Worm (Caenorhabditis elegans) whole organism, midembryonic: ENCODE results near the gene F45F2.11.

Experiments used
- T22C8.4 ChIP-seq: fragments of 200-800 bp; sonication (Bioruptor generic); IDR thresholded peaks from 2 replicates; pipeline ENCODE4 v1.3.6; 2022; ENCODE audit warnings: missing genetic modification characterization, missing compliant biosample characterization
- cog-1 ChIP-seq: sonication (generic microtip); optimal IDR thresholded peaks from 2 replicates; lab custom pipeline; 2016; ENCODE audit warnings: missing genetic modification characterization, missing compliant biosample characterization
- flt-1 ChIP-seq: fragments of 200-800 bp; sonication (Bioruptor generic); IDR thresholded peaks from 2 replicates; pipeline ENCODE4 v1.3.6; 2022; ENCODE audit warnings: missing genetic modification characterization, missing compliant biosample characterization
- klf-2 ChIP-seq: fragments of 200-800 bp; sonication (Bioruptor generic); conservative IDR thresholded peaks from 2 replicates; pipeline ENCODE4 v1.3.6; 2022; ENCODE audit warnings: missing genetic modification reagents, missing genetic modification characterization, missing compliant biosample characterization
- med-1 ChIP-seq: sonication (generic microtip); optimal IDR thresholded peaks from 2 replicates; lab custom pipeline; 2017; ENCODE audit warnings: missing genetic modification characterization, mild to moderate bottlenecking, missing compliant biosample characterization, antibody characterized with exemption, missing genetic modification reagents; ENCODE audit not compliant: insufficient read depth
- ref-1 ChIP-seq: fragments of 200-800 bp; sonication (Bioruptor generic); conservative IDR thresholded peaks from 2 replicates; pipeline ENCODE4 v1.3.6; 2022; ENCODE audit warnings: missing genetic modification reagents, missing genetic modification characterization, missing compliant biosample characterization
- tab-1 ChIP-seq: fragments of 200-800 bp; sonication (Bioruptor generic); IDR thresholded peaks from 2 replicates; pipeline ENCODE4 v1.3.6; 2022; ENCODE audit warnings: missing genetic modification characterization, missing compliant biosample characterization
- ztf-23 ChIP-seq: fragments of 200-800 bp; sonication (Bioruptor generic); IDR thresholded peaks from 2 replicates; pipeline ENCODE4 v1.3.6; 2022; ENCODE audit warnings: missing genetic modification reagents, missing genetic modification characterization, missing compliant biosample characterization
- ztf-29 ChIP-seq: fragments of 200-800 bp; sonication (Bioruptor generic); IDR thresholded peaks from 2 replicates; pipeline ENCODE4 v1.3.6; 2022; ENCODE audit warnings: missing genetic modification reagents, missing genetic modification characterization, missing compliant biosample characterization

The F45F2.11 gene

DNA sequence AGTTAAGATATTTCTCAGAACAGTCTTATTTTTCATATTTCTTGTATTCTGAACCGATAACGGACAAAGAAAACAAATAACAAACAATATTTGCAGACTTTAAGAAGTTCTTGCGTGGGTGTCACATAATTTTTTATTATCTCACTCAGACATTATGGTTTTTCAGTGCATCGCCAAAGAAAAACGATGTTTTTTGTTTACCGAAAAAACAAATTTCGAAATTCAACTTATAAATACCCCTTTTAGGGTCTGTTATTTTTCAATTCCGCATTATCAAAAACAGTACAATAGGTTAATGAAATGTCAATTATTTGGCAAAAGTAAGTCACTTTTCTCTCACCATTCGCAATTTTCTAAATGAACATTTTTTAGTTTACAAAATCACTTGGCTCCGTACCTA, 16.3 kb upstream of the F45F2.11 start, which contains the start of gene otpl-4:
Gene otpl-4, plus strand, starts transcription at position 301 of the 400 bp plus-strand sequence.
- TF ChIP-seq ref-1 (GFP tag; lab: Robert Waterston, UW) (no peak), flt-1 (GFP tag; lab: Robert Waterston, UW) (no peak), ztf-23 (GFP tag; lab: Robert Waterston, UW) (no peak), klf-2 (GFP tag; lab: Robert Waterston, UW) (no peak), ztf-29 (GFP tag; lab: Robert Waterston, UW) (no peak), cog-1 (tag; lab: Kevin White, UChicago) (no peak), med-1 (no peak), tab-1 (GFP tag; lab: Robert Waterston, UW) (no peak), T22C8.4 (GFP tag; lab: Robert Waterston, UW) (no peak)

DNA sequence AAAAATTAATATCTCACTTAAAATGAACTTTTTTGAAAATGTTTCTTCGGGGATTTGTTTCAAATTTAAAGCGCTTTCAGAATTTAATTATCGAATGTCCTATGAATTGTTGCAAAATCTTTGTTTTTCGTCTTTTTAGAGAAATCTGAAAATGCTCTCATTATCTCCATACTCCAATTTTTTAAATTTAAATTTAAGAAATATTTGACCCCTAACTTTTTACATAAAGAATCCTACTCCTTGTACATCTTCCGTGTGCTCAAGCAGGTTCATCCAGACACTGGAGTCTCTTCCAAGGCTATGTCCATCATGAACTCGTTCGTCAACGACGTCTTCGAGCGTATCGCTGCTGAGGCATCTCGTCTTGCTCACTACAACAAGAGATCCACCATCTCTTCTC, 15.5 kb upstream of the F45F2.11 start, which contains the start of gene his-39:
Gene his-39, plus strand, starts transcription at position 301 of the 400 bp plus-strand sequence.
- TF ChIP-seq tab-1 (GFP tag; lab: Robert Waterston, UW) = no peak
- TF ChIP-seq ztf-23 (GFP tag; lab: Robert Waterston, UW) = no peak
- TF ChIP-seq med-1 = no peak
- no peak for TF ChIP-seq T22C8.4 (GFP tag; lab: Robert Waterston, UW)
- TF ChIP-seq klf-2 (GFP tag; lab: Robert Waterston, UW) = no peak
- TF ChIP-seq ref-1 (GFP tag; lab: Robert Waterston, UW) = no peak
- TF ChIP-seq flt-1 (GFP tag; lab: Robert Waterston, UW) = no peak
- no peak for TF ChIP-seq ztf-29 (GFP tag; lab: Robert Waterston, UW)
- TF ChIP-seq cog-1 (tag; lab: Kevin White, UChicago) = no peak

DNA sequence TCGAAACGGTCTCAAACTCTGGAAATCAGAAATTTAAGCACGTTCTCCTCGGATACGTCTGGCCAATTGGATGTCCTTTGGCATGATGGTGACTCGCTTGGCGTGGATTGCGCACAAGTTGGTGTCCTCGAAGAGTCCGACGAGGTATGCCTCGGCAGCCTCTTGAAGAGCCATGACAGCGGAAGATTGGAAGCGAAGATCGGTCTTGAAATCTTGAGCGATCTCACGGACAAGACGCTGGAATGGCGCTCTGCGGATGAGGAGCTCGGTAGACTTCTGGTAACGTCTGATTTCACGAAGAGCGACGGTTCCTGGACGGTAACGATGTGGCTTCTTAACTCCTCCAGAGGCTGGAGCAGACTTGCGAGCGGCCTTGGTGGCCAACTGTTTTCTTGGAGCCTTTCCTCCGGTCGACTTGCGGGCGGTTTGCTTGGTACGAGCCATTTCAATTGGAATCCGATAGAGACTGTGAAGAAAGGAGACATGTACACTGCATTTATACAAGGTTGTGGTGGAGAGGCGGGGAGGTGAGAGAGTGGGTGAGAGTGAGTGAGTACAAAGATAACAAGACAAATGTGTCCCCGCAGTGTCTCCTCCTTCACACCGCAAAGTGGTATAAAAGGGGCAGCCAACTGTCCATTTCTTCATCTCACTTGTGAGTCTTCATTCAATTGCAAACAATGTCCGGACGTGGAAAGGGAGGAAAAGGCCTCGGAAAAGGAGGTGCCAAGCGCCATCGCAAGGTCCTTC, 14.0 kb upstream of the F45F2.11 start, which contains the start of the genes his-6 and his-5:
Gene his-6, minus strand, starts transcription at position 444 of the 750 bp plus-strand sequence.
Gene his-5, plus strand, starts transcription at position 681 of the 750 bp plus-strand sequence.
- TF ChIP-seq ztf-29 (GFP tag; lab: Robert Waterston, UW) (peak; percentile 31; the same call in 1 of the 2 replicates), klf-2 (GFP tag; lab: Robert Waterston, UW) (0 out of 2 replicates have a peak, but pooled peaks have one; percentile 29), ztf-23 (GFP tag; lab: Robert Waterston, UW) (peak; percentile 73; the same call in 1 of the 2 replicates), flt-1 (GFP tag; lab: Robert Waterston, UW) (peak; percentile 72), cog-1 (tag; lab: Kevin White, UChicago) (peak; percentile 2)

- no peak for TF ChIP-seq cog-1 (tag; lab: Kevin White, UChicago)
Observed at ce11 chrV:8533916-8534315, 13.2 kb upstream of the F45F2.11 start.

ce11 chrV:8533067-8533466, 12.4 kb upstream of the F45F2.11 start, which contains the start of the genes his-8 and his-7:
TSS of gene his-8 (minus strand) at chrV:8533086.
TSS of gene his-7 (plus strand) at chrV:8533379.
- TF ChIP-seq flt-1 (GFP tag; lab: Robert Waterston, UW) = peak; percentile 77

ce11 chrV:8529219-8529618, 8.5 kb upstream of the F45F2.11 start, which contains the start of gene otpl-5:
TSS of gene otpl-5 (plus strand) at chrV:8529519.
- no peak for TF ChIP-seq klf-2 (GFP tag; lab: Robert Waterston, UW)
- TF ChIP-seq ztf-29 (GFP tag; lab: Robert Waterston, UW) = no peak
- no peak for TF ChIP-seq flt-1 (GFP tag; lab: Robert Waterston, UW)
- no peak for TF ChIP-seq cog-1 (tag; lab: Kevin White, UChicago)
- no peak for TF ChIP-seq ztf-23 (GFP tag; lab: Robert Waterston, UW)
- no peak for TF ChIP-seq ref-1 (GFP tag; lab: Robert Waterston, UW)
- TF ChIP-seq med-1 = no peak
- TF ChIP-seq T22C8.4 (GFP tag; lab: Robert Waterston, UW) = no peak
- TF ChIP-seq tab-1 (GFP tag; lab: Robert Waterston, UW) = no peak

- TF ChIP-seq T22C8.4 (GFP tag; lab: Robert Waterston, UW) (no peak), flt-1 (GFP tag; lab: Robert Waterston, UW) (no peak), ref-1 (GFP tag; lab: Robert Waterston, UW) (no peak), tab-1 (GFP tag; lab: Robert Waterston, UW) (no peak), klf-2 (GFP tag; lab: Robert Waterston, UW) (no peak), ztf-29 (GFP tag; lab: Robert Waterston, UW) (no peak), ztf-23 (GFP tag; lab: Robert Waterston, UW) (no peak), med-1 (no peak), cog-1 (tag; lab: Kevin White, UChicago) (no peak)
Observed at ce11 chrV:8525774-8526173, 5.1 kb upstream of the F45F2.11 start, which contains the start of gene otpl-6. TSS of gene otpl-6 (plus strand) at chrV:8526074.

- TF ChIP-seq med-1 = no peak
- TF ChIP-seq flt-1 (GFP tag; lab: Robert Waterston, UW) = no peak
- TF ChIP-seq klf-2 (GFP tag; lab: Robert Waterston, UW) = no peak
- TF ChIP-seq cog-1 (tag; lab: Kevin White, UChicago) = no peak
- TF ChIP-seq T22C8.4 (GFP tag; lab: Robert Waterston, UW) = no peak
- TF ChIP-seq ztf-23 (GFP tag; lab: Robert Waterston, UW) = no peak
- no peak for TF ChIP-seq ref-1 (GFP tag; lab: Robert Waterston, UW)
- TF ChIP-seq ztf-29 (GFP tag; lab: Robert Waterston, UW) = no peak
- no peak for TF ChIP-seq tab-1 (GFP tag; lab: Robert Waterston, UW)
Observed at ce11 chrV:8518822-8519392, 1.8 kb downstream of the F45F2.11 start, which contains the start of gene F45F2.10. TSS of gene F45F2.10 (minus strand) at chrV:8518872.

- no peak for TF ChIP-seq cog-1 (tag; lab: Kevin White, UChicago)
- TF ChIP-seq med-1 = no peak
- no peak for TF ChIP-seq flt-1 (GFP tag; lab: Robert Waterston, UW)
- TF ChIP-seq ref-1 (GFP tag; lab: Robert Waterston, UW) = no peak
- TF ChIP-seq klf-2 (GFP tag; lab: Robert Waterston, UW) = no peak
- no peak for TF ChIP-seq ztf-23 (GFP tag; lab: Robert Waterston, UW)
- TF ChIP-seq ztf-29 (GFP tag; lab: Robert Waterston, UW) = no peak
- TF ChIP-seq tab-1 (GFP tag; lab: Robert Waterston, UW) = no peak
- TF ChIP-seq T22C8.4 (GFP tag; lab: Robert Waterston, UW) = no peak
Observed at ce11 chrV:8518283-8518682, 2.4 kb downstream of the F45F2.11 start.
